Worm (Caenorhabditis elegans) whole organism, L1 larva: Measurements from ENCODE around the gene Y38H6C.21.
A peak's percentile ranks its signal among the peaks of the same experiment; 100 is the strongest.

Experiments used
- C04F5.9 ChIP-seq: sonication (generic microtip); optimal IDR thresholded peaks from 2 replicates; lab custom pipeline; 2016; ENCODE audit warnings: missing genetic modification characterization, missing compliant biosample characterization
- C16A3.4 ChIP-seq: fragments of 150-350 bp; optimal IDR thresholded peaks from 2 replicates; lab custom pipeline; 2014; ENCODE audit warnings: missing biosample characterization, missing genetic modification characterization
- Y116A8C.19 ChIP-seq: sonication (generic microtip); optimal IDR thresholded peaks from 2 replicates; lab custom pipeline; 2016; ENCODE audit warnings: missing compliant biosample characterization, missing genetic modification characterization, borderline replicate concordance
- alr-1 ChIP-seq: fragments of 200-800 bp; sonication (Bioruptor generic); optimal IDR thresholded peaks from 2 replicates; lab custom pipeline; 2018; ENCODE audit warnings: borderline replicate concordance, mild to moderate bottlenecking, missing genetic modification characterization, missing compliant biosample characterization
- ama-1 ChIP-seq: fragments of 150-350 bp; optimal IDR thresholded peaks from 2 replicates; lab custom pipeline; 2014
- ceh-63 ChIP-seq: fragments of 200-800 bp; sonication (Bioruptor generic); optimal IDR thresholded peaks from 2 replicates; lab custom pipeline; 2018; ENCODE audit warnings: mild to moderate bottlenecking, missing genetic modification characterization, missing compliant biosample characterization
- dpl-1 ChIP-seq, 3 experiments: fragments of 150-350 bp in 2 of 3; sonication (generic microtip) in 1 of 3; optimal IDR thresholded peaks; 2 replicates each; lab custom pipeline; 2014 to 2017; ENCODE audit warnings: missing biosample characterization in 3 of 3, missing genetic modification characterization in 3 of 3, missing genetic modification reagents in 3 of 3
- efl-3 ChIP-seq: fragments of 200-800 bp; sonication (Bioruptor generic); optimal IDR thresholded peaks from 2 replicates; lab custom pipeline; 2018; ENCODE audit warnings: mild to moderate bottlenecking, missing genetic modification characterization, missing compliant biosample characterization
- egl-13 ChIP-seq: sonication (generic microtip); optimal IDR thresholded peaks from 2 replicates; lab custom pipeline; 2016; ENCODE audit warnings: missing genotype, missing genetic modification reagents, missing genetic modification characterization, missing compliant biosample characterization
- elt-2 ChIP-seq: sonication (generic microtip); optimal IDR thresholded peaks from 2 replicates; lab custom pipeline; 2016; ENCODE audit warnings: missing genetic modification characterization, mild to moderate bottlenecking, inconsistent platforms, missing compliant biosample characterization, missing genetic modification reagents
- ets-5 ChIP-seq: fragments of 200-800 bp; sonication (Bioruptor generic); IDR thresholded peaks from 2 replicates; pipeline ENCODE4 v1.3.6; 2022; ENCODE audit warnings: missing genetic modification characterization, missing compliant biosample characterization
- fkh-10 ChIP-seq: sonication (generic microtip); optimal IDR thresholded peaks from 2 replicates; lab custom pipeline; 2017; ENCODE audit warnings: missing biosample characterization, missing genetic modification reagents, missing genetic modification characterization
- fkh-8 ChIP-seq: sonication (generic microtip); optimal IDR thresholded peaks from 2 replicates; lab custom pipeline; 2016; ENCODE audit warnings: mild to moderate bottlenecking, missing genetic modification characterization, missing compliant biosample characterization
- grh-1 ChIP-seq: fragments of 200-800 bp; sonication (Bioruptor generic); IDR thresholded peaks from 2 replicates; pipeline ENCODE4 v1.3.6; 2022; ENCODE audit warnings: missing genetic modification reagents, missing genetic modification characterization, missing compliant biosample characterization
- hlh-17 ChIP-seq: fragments of 200-800 bp; sonication (Bioruptor generic); optimal IDR thresholded peaks from 2 replicates; lab custom pipeline; 2018; ENCODE audit warnings: missing genetic modification characterization, mild to moderate bottlenecking, missing compliant biosample characterization, moderate library complexity, borderline replicate concordance
- hlh-4 ChIP-seq: sonication (generic microtip); optimal IDR thresholded peaks from 2 replicates; lab custom pipeline; 2016; ENCODE audit warnings: mild to moderate bottlenecking, missing genetic modification characterization, missing compliant biosample characterization
- irx-1 ChIP-seq: sonication (generic microtip); optimal IDR thresholded peaks from 2 replicates; lab custom pipeline; 2016; ENCODE audit warnings: missing genetic modification characterization, missing compliant biosample characterization
- lin-13 ChIP-seq: fragments of 150-350 bp; optimal IDR thresholded peaks from 2 replicates; lab custom pipeline; 2014; ENCODE audit warnings: missing biosample characterization, missing genetic modification reagents, missing genetic modification characterization
- lsy-2 ChIP-seq, 2 experiments: fragments of 150-350 bp; optimal IDR thresholded peaks; 2 replicates each; lab custom pipeline; 2014; ENCODE audit warnings: missing biosample characterization in 2 of 2, missing genetic modification characterization in 2 of 2
- mdl-1 ChIP-seq, 2 experiments: fragments of 150-350 bp; optimal IDR thresholded peaks; 2 replicates each; lab custom pipeline; 2014 to 2017; ENCODE audit warnings: missing biosample characterization in 2 of 2, missing genetic modification characterization in 2 of 2, inconsistent platforms in 1 of 2
- nhr-11 ChIP-seq: fragments of 150-350 bp; optimal IDR thresholded peaks from 2 replicates; lab custom pipeline; 2014; ENCODE audit warnings: missing biosample characterization, missing genetic modification characterization
- nhr-19 ChIP-seq: fragments of 200-800 bp; sonication (Bioruptor generic); conservative IDR thresholded peaks from 2 replicates; pipeline ENCODE4 v1.3.6; 2022; ENCODE audit warnings: missing genetic modification characterization, missing compliant biosample characterization
- nhr-20 ChIP-seq: sonication (generic microtip); optimal IDR thresholded peaks from 2 replicates; lab custom pipeline; 2016; ENCODE audit warnings: mild to moderate bottlenecking, missing genetic modification characterization, missing compliant biosample characterization
- nhr-47 ChIP-seq: sonication (generic microtip); optimal IDR thresholded peaks from 2 replicates; lab custom pipeline; 2016; ENCODE audit warnings: mild to moderate bottlenecking, missing genetic modification characterization, moderate library complexity, missing compliant biosample characterization
- nhr-76 ChIP-seq: sonication (generic microtip); optimal IDR thresholded peaks from 2 replicates; lab custom pipeline; 2017; ENCODE audit warnings: missing biosample characterization, missing genetic modification characterization
- nhr-77 ChIP-seq: fragments of 150-350 bp; optimal IDR thresholded peaks from 2 replicates; lab custom pipeline; 2014; ENCODE audit warnings: missing biosample characterization, missing genetic modification characterization
- nhr-84 ChIP-seq: sonication (generic microtip); optimal IDR thresholded peaks from 2 replicates; lab custom pipeline; 2017; ENCODE audit warnings: missing biosample characterization, missing genetic modification characterization
- nhr-85 ChIP-seq: sonication (generic microtip); peaks from one replicate; lab custom pipeline; 2016; ENCODE audit warnings: missing genetic modification characterization, inconsistent platforms, missing compliant biosample characterization
- nhr-90 ChIP-seq: sonication (generic microtip); optimal IDR thresholded peaks from 2 replicates; lab custom pipeline; 2016; ENCODE audit warnings: mild to moderate bottlenecking, missing genetic modification characterization, missing compliant biosample characterization; ENCODE audit not compliant: poor library complexity
- pag-3 ChIP-seq: sonication (generic microtip); optimal IDR thresholded peaks from 2 replicates; lab custom pipeline; 2017; ENCODE audit warnings: missing genetic modification characterization, mild to moderate bottlenecking, missing compliant biosample characterization, antibody characterized with exemption, borderline replicate concordance; ENCODE audit not compliant: insufficient read depth
- pqm-1 ChIP-seq: sonication (generic microtip); optimal IDR thresholded peaks from 3 replicates; lab custom pipeline; 2017; ENCODE audit warnings: missing biosample characterization, missing genetic modification characterization
- snu-23 ChIP-seq: sonication (generic microtip); optimal IDR thresholded peaks from 2 replicates; lab custom pipeline; 2016; ENCODE audit warnings: missing genetic modification characterization, missing compliant biosample characterization
- tlp-1 ChIP-seq: fragments of 150-350 bp; optimal IDR thresholded peaks from 2 replicates; lab custom pipeline; 2014; ENCODE audit warnings: missing biosample characterization, missing genetic modification characterization
- unc-30 ChIP-seq: sonication (generic microtip); optimal IDR thresholded peaks from 2 replicates; lab custom pipeline; 2017; ENCODE audit warnings: missing biosample characterization, missing genetic modification characterization
- unc-86 ChIP-seq: sonication (generic microtip); optimal IDR thresholded peaks from 2 replicates; lab custom pipeline; 2016; ENCODE audit warnings: missing genetic modification characterization, missing compliant biosample characterization
- vab-15 ChIP-seq: sonication (generic microtip); optimal IDR thresholded peaks from 2 replicates; lab custom pipeline; 2017; ENCODE audit warnings: missing genotype, mild to moderate bottlenecking, missing genetic modification characterization, missing compliant biosample characterization
- xbp-1 ChIP-seq: sonication (generic microtip); optimal IDR thresholded peaks from 2 replicates; lab custom pipeline; 2016; ENCODE audit warnings: missing genetic modification characterization, missing compliant biosample characterization
- ztf-11 ChIP-seq, 2 experiments: sonication (generic microtip); optimal IDR thresholded peaks; 2 replicates each; lab custom pipeline; 2016 to 2017; ENCODE audit warnings: missing genetic modification characterization in 2 of 2, missing biosample characterization in 1 of 2, missing compliant biosample characterization in 1 of 2
- ztf-4 ChIP-seq: fragments of 150-350 bp; optimal IDR thresholded peaks from 2 replicates; lab custom pipeline; 2014; ENCODE audit warnings: missing biosample characterization, missing genetic modification characterization

The Y38H6C.21 gene

ce11 chrV:20539055-20539454 is 16.0 kb downstream of the Y38H6C.21 start, which contains the start of gene Y38H6C.16 (continued):
- TF ChIP-seq fkh-8 (tag; lab: Kevin White, UChicago) (no peak), unc-86 (tag; lab: Kevin White, UChicago) (no peak), grh-1 (no peak)

- TF ChIP-seq nhr-19 (GFP tag; lab: Robert Waterston, UW) (no peak), snu-23 (GFP tag; lab: Kevin White, UChicago) (no peak), ceh-63 (no peak), egl-13 (tag; lab: Kevin White, UChicago) (no peak), nhr-84 (tag; lab: Kevin White, UChicago) (no peak), dpl-1 (GFP tag; optimal IDR thresholded peaks at IDR 0.05; lab: Kevin White, UChicago) (no peak), vab-15 (tag; lab: Kevin White, UChicago) (no peak), unc-30 (tag; lab: Kevin White, UChicago) (no peak), nhr-11 (no peak), pag-3 (tag; lab: Kevin White, UChicago) (no peak), hlh-17 (GFP tag; lab: Kevin White, UChicago) (no peak)
Observed at ce11 chrV:20536208-20536607, 18.9 kb downstream of the Y38H6C.21 start, which contains the start of gene Y38H6C.15. Gene Y38H6C.15 (minus strand): TSS chrV:20536308.

- TF ChIP-seq nhr-77 (tag; lab: Kevin White, UChicago) (no peak), nhr-47 (tag; lab: Kevin White, UChicago) (no peak), efl-3 (no peak), ceh-63 (no peak), fkh-10 (GFP tag; lab: Kevin White, UChicago) (no peak), snu-23 (GFP tag; lab: Kevin White, UChicago) (no peak), pag-3 (tag; lab: Kevin White, UChicago) (no peak), fkh-8 (tag; lab: Kevin White, UChicago) (peak; percentile 12), grh-1 (no peak)
- TF ChIP-seq, all 84 proteins: peak for 1
Observed at ce11 chrV:20534072-20534471, 21.0 kb downstream of the Y38H6C.21 start, which contains the start of gene famh-161. Gene famh-161 (minus strand): TSS chrV:20534172.

DNA sequence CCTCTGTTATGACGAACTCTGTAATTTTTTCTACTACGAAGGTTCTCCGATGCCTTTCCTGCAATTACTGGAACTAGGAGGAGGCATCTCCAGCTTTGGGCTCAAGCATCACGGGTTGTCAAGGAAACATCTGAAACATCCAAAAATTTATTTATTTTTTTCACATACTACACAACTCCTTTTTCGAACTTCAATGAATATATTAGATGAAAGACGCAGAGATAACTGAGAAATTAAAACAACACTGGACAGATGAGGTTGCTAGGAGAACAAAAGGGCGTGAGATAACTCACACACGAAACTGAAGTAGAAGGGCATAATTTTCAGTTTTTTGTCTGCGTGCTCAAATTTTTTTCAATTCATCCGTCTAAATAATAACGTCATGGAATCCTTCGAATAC is 27.6 kb downstream of the Y38H6C.21 start, which contains the start of gene Y38H6C.13:
TSS of gene Y38H6C.13 (plus strand) at position 301 of the 400 bp plus-strand sequence.
- no peak for TF ChIP-seq alr-1 (tag; lab: Kevin White, UChicago)
- TF ChIP-seq fkh-8 (tag; lab: Kevin White, UChicago) = peak; percentile 3
- no peak for TF ChIP-seq nhr-90 (tag; lab: Kevin White, UChicago)

DNA sequence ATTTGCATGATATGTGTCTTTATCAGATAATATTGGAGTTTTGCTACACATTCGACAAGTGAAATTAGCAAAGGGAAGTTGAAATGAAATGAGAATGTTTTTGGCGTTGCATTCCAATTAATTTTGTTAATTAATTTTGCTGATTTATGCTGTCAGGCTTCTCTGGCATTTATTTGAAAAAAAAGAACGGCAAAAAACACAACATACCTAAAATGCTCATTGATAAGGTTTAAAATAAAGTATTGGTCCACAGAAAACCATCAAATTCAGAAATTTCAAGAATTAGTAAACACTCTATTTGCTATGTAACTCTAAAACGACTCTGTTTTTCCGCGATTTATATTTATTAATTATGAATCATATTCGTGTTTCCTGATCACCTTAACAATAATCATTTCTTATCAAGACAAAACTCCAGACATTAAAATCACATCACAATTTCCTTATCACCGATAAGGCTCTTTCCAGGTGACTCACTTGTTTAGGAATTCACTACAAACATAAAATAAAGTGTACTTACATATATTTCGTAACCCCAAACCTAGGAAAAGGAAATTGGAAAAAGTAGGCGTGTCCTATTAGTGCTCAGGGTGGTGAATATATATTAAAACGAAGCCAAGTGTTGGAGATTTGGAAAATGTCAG is 29.1 kb downstream of the Y38H6C.21 start, which contains the start of the genes srh-166 and Y38H6C.24:
TSS of gene srh-166 (minus strand) at position 51 of the 644 bp plus-strand sequence.
TSS of gene Y38H6C.24 (plus strand) at position 620 of the 644 bp plus-strand sequence.
- TF ChIP-seq pqm-1 (peak; percentile 86), nhr-11 (no peak), nhr-20 (tag; lab: Kevin White, UChicago) (peak; percentile 23), hlh-17 (GFP tag; lab: Kevin White, UChicago) (no peak), nhr-76 (tag; lab: Kevin White, UChicago) (no peak), nhr-77 (tag; lab: Kevin White, UChicago) (no peak), hlh-4 (no peak), dpl-1 (GFP tag; optimal IDR thresholded peaks at IDR 0.05; lab: Kevin White, UChicago) (no peak), irx-1 (tag; lab: Kevin White, UChicago) (no peak), vab-15 (tag; lab: Kevin White, UChicago) (no peak), ztf-4 (tag; lab: Kevin White, UChicago) (no peak), pag-3 (tag; lab: Kevin White, UChicago) (no peak), Y116A8C.19 (tag; lab: Kevin White, UChicago) (no peak), C04F5.9 (tag; lab: Kevin White, UChicago) (no peak), C16A3.4 (tag; lab: Kevin White, UChicago) (no peak), lsy-2 (tag; optimal IDR thresholded peaks at IDR 0.05; lab: Kevin White, UChicago) (no peak), fkh-10 (GFP tag; lab: Kevin White, UChicago) (no peak), ets-5 (GFP tag; lab: Robert Waterston, UW) (no peak), xbp-1 (tag; lab: Kevin White, UChicago) (no peak), mdl-1 (tag; optimal IDR thresholded peaks at IDR 0.05; lab: Kevin White, UChicago) (no peak), lin-13 (no peak), nhr-85 (tag; lab: Kevin White, UChicago) (no peak), elt-2 (tag; lab: Kevin White, UChicago) (peak; percentile 77), ama-1 (lab: Kevin White, UChicago) (no peak), tlp-1 (tag; lab: Kevin White, UChicago) (no peak), ztf-11 (tag; optimal IDR thresholded peaks at IDR 0.05; lab: Kevin White, UChicago) (no peak)
